Fruit fly (Drosophila melanogaster) Kc167 (cell line): Measurements from ENCODE around the gene pb.

ENCODE experiments used
- Myc ChIP-seq: fragments of >200 bp; optimal IDR thresholded peaks from 2 replicates; lab custom pipeline; 2017; ENCODE audit warnings: missing external identifiers
- Sin3A ChIP-seq: fragments of >200 bp; optimal IDR thresholded peaks from 2 replicates; lab custom pipeline; 2018; ENCODE audit warnings: missing external identifiers
- h ChIP-seq: fragments of >200 bp; optimal IDR thresholded peaks from 3 replicates; lab custom pipeline; 2018; ENCODE audit warnings: missing external identifiers
- insv ChIP-seq: fragments of >200 bp; optimal IDR thresholded peaks from 3 replicates; lab custom pipeline; 2018; ENCODE audit warnings: missing external identifiers
- psq ChIP-seq: fragments of >200 bp; optimal IDR thresholded peaks from 2 replicates; lab custom pipeline; 2017; ENCODE audit warnings: missing external identifiers
- ttk ChIP-seq: sonication (Bioruptor generic); optimal IDR thresholded peaks from 2 replicates; lab custom pipeline; 2017; ENCODE audit warnings: missing external identifiers

Gene pb

DNA sequence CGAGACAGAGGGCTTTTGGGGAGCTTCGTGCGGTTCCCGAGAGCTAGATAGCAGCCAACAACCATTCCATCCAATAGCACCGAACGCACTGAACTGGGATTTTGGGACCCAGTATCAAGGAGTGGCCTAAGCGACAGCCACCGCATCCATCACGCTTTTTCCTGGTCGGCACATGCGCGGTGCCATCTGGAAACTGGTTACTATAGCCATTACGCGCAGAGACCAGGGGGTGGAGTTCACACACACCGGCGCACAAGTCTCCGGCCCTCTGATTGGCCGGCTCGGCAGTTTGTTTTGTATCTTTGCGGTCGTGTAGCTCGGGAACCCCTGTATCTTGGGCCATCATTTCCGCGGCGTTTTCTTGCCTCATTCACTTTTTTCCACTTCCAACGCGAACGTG lies at the start of gene pb:
Gene pb, minus strand, starts transcription at position 81 of the 400 bp plus-strand sequence.
- TF ChIP-seq Sin3A (lab: Kevin White, UChicago) (no peak), psq (lab: Kevin White, UChicago) (no peak), h (lab: Kevin White, UChicago) (no peak), Myc (lab: Kevin White, UChicago) (no peak), insv (no peak)

DNA sequence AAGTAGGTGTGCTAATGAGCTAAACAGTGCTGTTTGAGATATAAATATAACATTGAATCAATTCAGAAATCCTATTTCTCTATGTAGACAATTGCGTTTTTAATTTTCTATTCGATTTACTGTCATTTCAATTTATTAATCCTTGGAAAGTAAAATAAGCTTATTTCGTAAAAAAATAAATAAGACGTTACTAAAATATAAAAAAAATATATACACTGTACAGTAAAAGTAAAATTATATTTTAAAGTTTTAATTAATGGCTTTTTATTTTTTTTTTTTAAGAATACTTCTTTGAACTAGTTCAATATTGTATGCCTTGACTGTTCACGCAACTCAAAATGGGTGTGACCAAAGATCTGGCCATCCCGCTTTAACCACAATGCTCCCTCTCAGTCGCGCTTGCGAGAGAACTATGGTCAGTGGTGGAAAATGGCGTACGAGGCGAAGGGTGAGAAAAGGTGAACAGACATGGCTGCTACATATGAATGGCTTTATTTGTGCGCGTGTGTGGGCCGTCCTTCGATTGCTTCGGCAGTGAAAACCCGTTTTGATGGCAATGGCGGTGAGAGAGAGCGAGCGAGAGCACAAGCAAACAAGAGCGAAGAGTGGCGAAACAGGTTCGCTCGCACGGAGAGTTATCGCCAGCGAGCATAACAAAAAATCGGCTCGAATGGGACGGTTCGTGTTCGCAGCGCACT lies 49.5 kb upstream of the pb start, which contains the start of gene Dfd:
Gene Dfd, plus strand, starts transcription at position 648 of the 698 bp plus-strand sequence.
- TF ChIP-seq h (lab: Kevin White, UChicago) (no peak), ttk (no peak), Sin3A (lab: Kevin White, UChicago) (no peak), insv (no peak)

DNA sequence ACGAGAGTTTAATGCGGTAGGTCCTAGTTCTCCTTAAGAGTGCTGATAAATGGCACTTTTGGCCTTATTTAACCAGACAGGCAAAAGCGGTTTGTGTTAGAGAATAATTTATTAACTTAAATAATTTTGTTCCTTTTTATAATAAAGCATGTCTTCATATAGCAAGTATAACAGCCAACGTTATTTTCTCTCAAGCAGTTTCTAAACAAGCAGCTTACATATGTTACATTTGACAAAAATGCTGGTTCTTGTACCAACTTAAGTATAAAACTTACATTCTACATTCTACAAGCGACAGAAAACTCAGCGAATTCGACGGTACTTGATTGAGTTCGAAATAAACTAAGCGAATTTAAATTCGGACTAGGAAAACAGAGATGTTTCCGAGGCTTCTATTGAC lies 38.1 kb upstream of the pb start:
- TF ChIP-seq Sin3A (lab: Kevin White, UChicago) (no peak), psq (lab: Kevin White, UChicago) (no peak), h (lab: Kevin White, UChicago) (no peak), insv (no peak), Myc (lab: Kevin White, UChicago) (no peak), ttk (no peak)

DNA sequence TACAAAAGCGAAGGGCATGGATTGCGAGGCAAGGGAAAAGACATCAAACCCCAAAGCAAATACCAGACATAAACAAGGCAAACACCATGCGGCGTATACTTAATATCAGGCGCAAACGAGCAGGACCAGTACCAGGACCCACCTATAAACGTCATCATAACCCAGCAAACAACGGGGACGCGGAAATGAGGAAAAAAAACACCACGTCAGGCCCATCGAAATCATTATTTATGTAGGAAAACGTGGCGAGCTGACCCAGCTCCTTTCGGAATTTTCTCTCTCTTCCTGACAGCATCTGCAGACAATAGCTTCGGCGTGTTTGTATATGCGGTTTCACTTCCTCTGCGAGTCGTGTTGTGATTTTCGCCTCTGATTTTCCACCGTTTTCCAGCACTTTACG lies 34.9 kb upstream of the pb start:
- TF ChIP-seq h (lab: Kevin White, UChicago) (no peak), ttk (no peak), Myc (lab: Kevin White, UChicago) (no peak), Sin3A (lab: Kevin White, UChicago) (no peak), psq (lab: Kevin White, UChicago) (no peak), insv (no peak)

DNA sequence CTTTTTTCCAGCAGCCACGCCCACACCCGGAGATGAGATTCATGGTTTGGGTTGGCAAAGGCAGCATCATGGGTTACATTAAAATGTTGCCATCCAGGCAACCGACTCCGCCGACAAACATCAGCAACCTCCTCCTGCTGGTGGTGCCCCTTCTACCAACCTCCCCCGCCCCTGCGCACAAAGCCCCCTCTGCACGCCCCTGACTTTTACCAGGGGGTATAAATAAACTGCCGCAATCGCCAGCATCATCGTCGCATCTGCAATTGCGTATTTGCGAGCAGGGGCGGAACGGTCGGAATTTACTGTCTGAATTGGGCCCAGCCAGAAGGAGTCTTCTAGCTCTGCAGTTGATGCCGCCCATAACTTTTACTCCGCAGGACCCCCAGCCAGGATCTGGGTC lies 29.9 kb upstream of the pb start:
- TF ChIP-seq Sin3A (lab: Kevin White, UChicago) (no peak), psq (lab: Kevin White, UChicago) (no peak), Myc (lab: Kevin White, UChicago) (no peak), insv (no peak), ttk (no peak), h (lab: Kevin White, UChicago) (no peak)

DNA sequence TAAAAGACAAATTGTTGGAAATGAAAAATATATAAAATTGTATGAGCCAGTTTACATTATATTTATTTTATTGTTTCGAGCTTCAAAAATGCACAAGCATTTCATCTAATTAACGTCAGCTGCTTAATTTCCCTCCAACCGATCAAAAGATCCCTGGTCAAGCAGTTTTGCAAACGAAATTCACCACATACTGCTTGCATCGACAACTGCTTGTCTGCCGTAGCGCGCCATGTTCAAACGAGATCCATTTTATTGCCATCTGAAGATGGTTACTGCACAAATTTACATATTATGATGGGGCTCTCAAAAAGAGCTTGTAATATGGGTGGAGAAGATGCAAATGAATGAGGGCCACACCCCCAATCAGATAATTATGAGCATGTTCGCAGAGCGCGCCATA lies 26.4 kb upstream of the pb start:
- no peak for TF ChIP-seq ttk
- TF ChIP-seq Myc (lab: Kevin White, UChicago), result no peak
- no peak for TF ChIP-seq Sin3A (lab: Kevin White, UChicago)
- TF ChIP-seq insv, result no peak
- no peak for TF ChIP-seq psq (lab: Kevin White, UChicago)
- no peak for TF ChIP-seq h (lab: Kevin White, UChicago)

DNA sequence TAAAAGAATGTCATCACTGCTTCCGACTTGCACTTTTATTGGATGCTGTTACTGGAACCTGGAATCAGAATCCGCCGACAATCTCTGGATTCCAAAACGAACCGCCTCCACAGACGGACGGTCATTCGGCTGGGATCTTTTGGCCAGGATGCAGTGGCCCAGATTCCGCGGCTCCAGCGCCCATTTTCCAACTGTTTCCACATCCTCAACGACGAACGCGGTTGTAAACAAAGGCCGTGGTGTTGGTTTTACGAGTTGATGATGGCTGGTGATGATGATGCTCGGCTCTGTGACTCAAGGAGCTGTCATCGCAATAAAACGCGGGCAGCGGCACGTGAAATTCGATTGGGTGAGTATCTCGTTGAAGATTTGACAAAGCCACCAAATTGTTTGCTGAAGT lies 25.1 kb upstream of the pb start:
- TF ChIP-seq ttk (no peak), h (lab: Kevin White, UChicago) (no peak), Myc (lab: Kevin White, UChicago) (no peak), insv (no peak), psq (lab: Kevin White, UChicago) (no peak), Sin3A (lab: Kevin White, UChicago) (no peak)

DNA sequence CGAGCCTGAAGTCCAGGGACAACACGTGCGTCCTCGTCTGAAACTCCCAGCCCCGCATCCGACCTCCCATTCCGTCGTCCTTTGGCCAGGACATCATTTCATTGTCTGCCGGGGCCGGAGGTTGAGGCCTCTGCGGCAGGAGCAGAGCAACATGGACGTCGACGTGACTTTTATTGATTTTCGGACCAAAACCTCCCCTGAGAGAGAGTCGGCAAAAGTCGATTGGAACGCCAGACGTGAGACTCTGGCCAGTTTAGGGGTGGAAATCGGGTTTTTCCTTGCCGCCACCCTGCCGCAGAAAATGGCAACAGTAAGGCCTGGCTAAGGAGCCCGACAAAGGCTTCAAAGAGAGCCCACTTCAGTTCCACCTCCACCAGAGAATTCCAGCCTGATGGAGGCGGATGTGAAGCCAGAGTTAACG lies 24.3 kb upstream of the pb start:
- TF ChIP-seq psq (lab: Kevin White, UChicago) (no peak), Myc (lab: Kevin White, UChicago) (no peak), insv (no peak), ttk (no peak), Sin3A (lab: Kevin White, UChicago) (no peak), h (lab: Kevin White, UChicago) (no peak)

DNA sequence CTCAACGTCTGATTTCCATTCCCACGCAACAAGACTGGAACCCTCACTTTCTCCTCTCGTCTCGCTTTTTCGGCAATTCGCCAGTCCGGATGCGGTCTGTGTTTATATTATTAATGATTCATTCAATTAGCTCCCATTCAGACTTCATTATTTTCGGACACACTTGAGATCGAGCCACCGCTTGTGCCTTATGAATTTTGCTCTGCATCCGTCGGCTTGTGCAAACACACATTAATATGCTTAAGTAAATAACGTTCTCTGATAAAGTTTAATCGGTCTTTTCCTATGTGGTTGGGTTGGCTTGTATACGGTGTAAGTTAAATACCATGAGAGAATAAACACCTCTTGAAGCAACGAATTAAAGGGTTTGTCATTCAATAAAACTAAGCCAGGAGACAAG lies 23.0 kb upstream of the pb start:
- TF ChIP-seq insv (no peak), Sin3A (lab: Kevin White, UChicago) (no peak), Myc (lab: Kevin White, UChicago) (no peak), psq (lab: Kevin White, UChicago) (no peak), h (lab: Kevin White, UChicago) (no peak), ttk (no peak)

DNA sequence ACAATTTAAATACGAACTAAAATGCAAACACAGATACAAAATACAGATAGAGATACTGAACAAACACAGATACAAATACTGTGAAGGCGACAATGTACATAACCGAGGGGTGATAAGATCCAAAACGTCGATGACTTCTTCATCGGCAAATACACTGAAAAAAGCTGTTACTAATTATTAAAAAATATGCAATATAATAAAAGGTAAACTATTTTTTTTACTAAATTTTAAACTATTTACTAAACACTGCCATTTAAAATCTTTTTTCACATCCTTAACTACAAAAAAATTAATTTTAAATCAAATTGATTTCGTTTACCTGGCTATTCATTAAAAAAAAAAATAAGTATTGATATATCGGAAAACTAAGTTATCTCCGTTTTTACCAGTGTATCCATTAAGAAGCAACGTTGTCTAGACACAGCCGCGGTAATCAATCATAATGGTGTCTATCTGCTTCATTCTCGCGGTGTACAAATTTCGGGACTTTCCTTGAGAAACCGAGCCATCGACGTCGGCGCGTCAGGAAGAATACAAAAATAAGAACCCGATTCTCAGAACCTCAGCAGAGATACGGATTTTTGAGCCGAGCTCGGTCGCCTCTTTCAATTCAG lies 21.0 kb upstream of the pb start:
- TF ChIP-seq Sin3A (lab: Kevin White, UChicago) (no peak), insv (no peak), h (lab: Kevin White, UChicago) (no peak), Myc (lab: Kevin White, UChicago) (no peak), ttk (no peak)

DNA sequence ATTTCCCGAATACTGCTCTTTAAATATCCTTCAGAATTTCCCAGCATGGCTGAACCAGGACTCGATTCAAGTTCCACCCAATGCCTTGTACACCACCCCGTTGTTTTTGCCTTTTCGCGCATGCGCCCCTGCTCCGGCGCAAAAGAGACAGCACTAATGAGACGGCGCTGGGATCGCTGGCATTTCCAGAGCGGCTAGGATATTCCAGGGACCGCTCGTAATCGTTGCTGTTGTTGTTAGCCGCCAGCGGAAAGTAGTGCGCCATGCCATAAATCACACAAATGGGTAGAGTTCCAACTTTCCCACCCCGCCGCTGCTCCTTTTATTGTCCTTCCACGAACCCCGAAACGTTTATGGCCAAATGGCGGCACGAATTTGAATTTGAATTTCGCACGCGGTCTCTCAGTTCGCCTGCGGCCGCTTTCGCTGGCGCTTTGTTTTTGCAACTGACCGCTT lies 20.4 kb upstream of the pb start, which contains the start of gene Ama:
Gene Ama, plus strand, starts transcription at position 406 of the 456 bp plus-strand sequence.
- TF ChIP-seq insv (no peak), h (lab: Kevin White, UChicago) (no peak), Sin3A (lab: Kevin White, UChicago) (no peak), ttk (no peak), Myc (lab: Kevin White, UChicago) (no peak), psq (lab: Kevin White, UChicago) (no peak)
